Fruit fly (Drosophila melanogaster) whole organism, embryonic: ENCODE results near the gene CG4880.

Source experiments
- BtbVII ChIP-seq: fragments of 200-800 bp; sonication (Bioruptor generic); optimal IDR thresholded peaks from 3 replicates; lab custom pipeline; 2017; ENCODE audit warnings: missing biosample characterization, mild to moderate bottlenecking, missing genetic modification characterization
- CG10366 ChIP-seq: fragments of 200-800 bp; sonication (Bioruptor generic); IDR thresholded peaks from 2 replicates; pipeline ENCODE4 v1.3.6; 2022; ENCODE audit warnings: missing biosample characterization, missing genetic modification characterization
- CG10431 ChIP-seq: fragments of 200-800 bp; sonication (Bioruptor generic); optimal IDR thresholded peaks from 3 replicates; lab custom pipeline; 2018; ENCODE audit warnings: missing biosample characterization, mild to moderate bottlenecking, missing genetic modification characterization
- CG10543 ChIP-seq: fragments of 200-800 bp; sonication (Bioruptor generic); optimal IDR thresholded peaks from 3 replicates; lab custom pipeline; 2017; ENCODE audit warnings: missing biosample characterization, mild to moderate bottlenecking, missing genetic modification characterization, moderate library complexity
- CG10565 ChIP-seq: fragments of 200-800 bp; sonication (Bioruptor generic); optimal IDR thresholded peaks from 3 replicates; lab custom pipeline; 2016; ENCODE audit warnings: missing biosample characterization, mild to moderate bottlenecking, missing genetic modification characterization
- CG11085 ChIP-seq: fragments of 200-800 bp; sonication (Bioruptor generic); IDR thresholded peaks from 2 replicates; pipeline ENCODE4 v1.3.6; 2022; ENCODE audit warnings: missing biosample characterization, missing genetic modification characterization
- CG12071 ChIP-seq: fragments of 200-800 bp; sonication (Bioruptor generic); optimal IDR thresholded peaks from 3 replicates; lab custom pipeline; 2018; ENCODE audit warnings: missing biosample characterization, mild to moderate bottlenecking, missing genetic modification characterization
- CG14441 ChIP-seq: fragments of 200-800 bp; sonication (Bioruptor generic); IDR thresholded peaks from 2 replicates; pipeline ENCODE4 v1.3.6; 2022; ENCODE audit warnings: missing biosample characterization, missing genetic modification characterization
- CG1529 ChIP-seq: fragments of 200-800 bp; sonication (Bioruptor generic); optimal IDR thresholded peaks from 3 replicates; lab custom pipeline; 2018; ENCODE audit warnings: missing biosample characterization, missing genetic modification characterization
- CG17361 ChIP-seq: fragments of 200-800 bp; sonication (Bioruptor generic); IDR thresholded peaks from 3 replicates; pipeline ENCODE4 v1.3.6; 2022; ENCODE audit warnings: missing biosample characterization, missing genetic modification characterization
- CG18619 ChIP-seq: fragments of 200-800 bp; sonication (Bioruptor generic); optimal IDR thresholded peaks from 3 replicates; lab custom pipeline; 2017; ENCODE audit warnings: missing biosample characterization, mild to moderate bottlenecking, missing genetic modification characterization
- CG3163 ChIP-seq: fragments of 200-800 bp; sonication (Bioruptor generic); optimal IDR thresholded peaks from 3 replicates; lab custom pipeline; 2016; ENCODE audit warnings: missing biosample characterization, missing genetic modification characterization
- CG32767 ChIP-seq: fragments of 200-800 bp; sonication (Bioruptor generic); IDR thresholded peaks from 2 replicates; pipeline ENCODE4 v1.3.6; 2022; ENCODE audit warnings: missing biosample characterization, missing genetic modification characterization
- CG3407 ChIP-seq: fragments of 200-800 bp; sonication (Bioruptor generic); optimal IDR thresholded peaks from 2 replicates; lab custom pipeline; 2018; ENCODE audit warnings: missing biosample characterization, mild to moderate bottlenecking, missing genetic modification characterization
- CG3995 ChIP-seq: fragments of 200-800 bp; sonication (Bioruptor generic); optimal IDR thresholded peaks from 3 replicates; lab custom pipeline; 2016; ENCODE audit warnings: missing biosample characterization, missing genetic modification characterization
- CG42726 ChIP-seq: fragments of 200-800 bp; sonication (Bioruptor generic); IDR thresholded peaks from 2 replicates; pipeline ENCODE4 v1.3.6; 2022; ENCODE audit warnings: missing biosample characterization, missing genetic modification characterization; ENCODE audit not compliant: partially characterized antibody
- CG4404 ChIP-seq: fragments of 200-800 bp; sonication (Bioruptor generic); IDR thresholded peaks from 2 replicates; pipeline ENCODE4 v1.3.6; 2022; ENCODE audit warnings: missing biosample characterization, missing genetic modification characterization
- E2f1 ChIP-seq: fragments of 200-800 bp; sonication (Bioruptor generic); IDR thresholded peaks from 2 replicates; pipeline ENCODE4 v1.3.6; 2022; ENCODE audit warnings: missing biosample characterization, missing genetic modification characterization
- Elba2 ChIP-seq: fragments of 200-800 bp; sonication (Bioruptor generic); optimal IDR thresholded peaks from 3 replicates; lab custom pipeline; 2016; ENCODE audit warnings: missing biosample characterization, missing genetic modification characterization
- HLH54F ChIP-seq: fragments of 200-800 bp; sonication (Bioruptor generic); optimal IDR thresholded peaks from 3 replicates; lab custom pipeline; 2016; ENCODE audit warnings: missing biosample characterization, missing genetic modification characterization
- HmgD ChIP-seq: fragments of 200-800 bp; sonication (Bioruptor generic); optimal IDR thresholded peaks from 3 replicates; lab custom pipeline; 2016; ENCODE audit warnings: missing biosample characterization, missing genetic modification characterization
- MBD-R2 ChIP-seq: fragments of 200-800 bp; sonication (Bioruptor generic); IDR thresholded peaks from 2 replicates; pipeline ENCODE4 v1.3.6; 2022; ENCODE audit warnings: missing biosample characterization, missing genetic modification characterization
- Max ChIP-seq: fragments of 200-800 bp; sonication (Bioruptor generic); optimal IDR thresholded peaks from 2 replicates; lab custom pipeline; 2016; ENCODE audit warnings: missing biosample characterization, mild to moderate bottlenecking, missing genetic modification characterization
- NC2β ChIP-seq: fragments of 200-800 bp; sonication (Bioruptor generic); optimal IDR thresholded peaks from 2 replicates; lab custom pipeline; 2016; ENCODE audit warnings: missing biosample characterization, missing genetic modification characterization
- NFAT ChIP-seq: fragments of 200-800 bp; sonication (Bioruptor generic); IDR thresholded peaks from 2 replicates; pipeline ENCODE4 v1.3.6; 2022; ENCODE audit warnings: missing biosample characterization, missing genetic modification characterization
- Nf-YA ChIP-seq: fragments of 200-800 bp; sonication (Bioruptor generic); IDR thresholded peaks from 2 replicates; pipeline ENCODE4 v1.3.6; 2022; ENCODE audit warnings: missing biosample characterization, missing genetic modification characterization
- PHDP ChIP-seq: fragments of 200-800 bp; sonication (Bioruptor generic); optimal IDR thresholded peaks from 3 replicates; lab custom pipeline; 2018; ENCODE audit warnings: missing biosample characterization, mild to moderate bottlenecking, missing genetic modification characterization, moderate library complexity
- Ravus ChIP-seq: fragments of 200-800 bp; sonication (Bioruptor generic); IDR thresholded peaks from 2 replicates; pipeline ENCODE4 v1.3.6; 2022; ENCODE audit warnings: missing biosample characterization, missing genetic modification characterization
- Six4 ChIP-seq: fragments of 200-800 bp; sonication (Bioruptor generic); optimal IDR thresholded peaks from 2 replicates; lab custom pipeline; 2016; ENCODE audit warnings: missing biosample characterization, missing genetic modification characterization
- Xrp1 ChIP-seq: fragments of 200-800 bp; sonication (Bioruptor generic); IDR thresholded peaks from 2 replicates; pipeline ENCODE4 v1.3.6; 2022; ENCODE audit warnings: missing biosample characterization, missing genetic modification characterization
- bowl ChIP-seq: fragments of 200-800 bp; sonication (Bioruptor generic); IDR thresholded peaks from 2 replicates; pipeline ENCODE4 v1.3.6; 2022; ENCODE audit warnings: missing biosample characterization, missing genetic modification characterization
- cad ChIP-seq: fragments of >200 bp; optimal IDR thresholded peaks from 2 replicates; lab custom pipeline; 2017; ENCODE audit warnings: missing biosample characterization, missing genetic modification characterization
- chinmo ChIP-seq: fragments of 200-800 bp; sonication (Bioruptor generic); IDR thresholded peaks from 4 replicates; pipeline ENCODE4 v1.3.6; 2022; ENCODE audit warnings: missing biosample characterization, missing genetic modification characterization; ENCODE audit not compliant: partially characterized antibody
- ci ChIP-seq: fragments of 200-800 bp; sonication (Bioruptor generic); IDR thresholded peaks from 3 replicates; pipeline ENCODE4 v1.3.6; 2022; ENCODE audit warnings: missing biosample characterization, missing genetic modification characterization
- croc ChIP-seq: fragments of 200-800 bp; sonication (Bioruptor generic); conservative IDR thresholded peaks from 3 replicates; pipeline ENCODE4 v1.3.6; 2022; ENCODE audit warnings: missing biosample characterization, missing genetic modification characterization
- gsb-n ChIP-seq: fragments of 200-800 bp; sonication (Bioruptor generic); optimal IDR thresholded peaks from 3 replicates; lab custom pipeline; 2018; ENCODE audit warnings: missing biosample characterization, mild to moderate bottlenecking, missing genetic modification characterization
- hth ChIP-seq: fragments of >200 bp; optimal IDR thresholded peaks from 2 replicates; lab custom pipeline; 2017; ENCODE audit warnings: inconsistent platforms
- ind ChIP-seq: fragments of 200-800 bp; sonication (Bioruptor generic); optimal IDR thresholded peaks from 3 replicates; lab custom pipeline; 2016; ENCODE audit warnings: missing biosample characterization, missing genetic modification characterization
- mam ChIP-seq: fragments of 200-800 bp; sonication (Bioruptor generic); optimal IDR thresholded peaks from 3 replicates; lab custom pipeline; 2016; ENCODE audit warnings: missing biosample characterization, missing genetic modification characterization
- onecut ChIP-seq: fragments of 200-800 bp; sonication (Bioruptor generic); IDR thresholded peaks from 2 replicates; pipeline ENCODE4 v1.3.6; 2022; ENCODE audit warnings: missing biosample characterization, missing genetic modification characterization
- org-1 ChIP-seq: fragments of 200-800 bp; sonication (Bioruptor generic); optimal IDR thresholded peaks from 2 replicates; lab custom pipeline; 2017; ENCODE audit warnings: missing biosample characterization, missing genetic modification characterization
- pho ChIP-seq: fragments of 200-800 bp; sonication (Bioruptor generic); optimal IDR thresholded peaks from 2 replicates; lab custom pipeline; 2016; ENCODE audit warnings: missing biosample characterization, missing genetic modification characterization
- row ChIP-seq: fragments of 200-800 bp; sonication (Bioruptor generic); IDR thresholded peaks from 3 replicates; pipeline ENCODE4 v1.3.6; 2022; ENCODE audit warnings: missing biosample characterization, missing genetic modification characterization
- seq ChIP-seq: fragments of 200-800 bp; sonication (Bioruptor generic); IDR thresholded peaks from 2 replicates; pipeline ENCODE4 v1.3.6; 2022; ENCODE audit warnings: missing biosample characterization, missing genetic modification characterization
- tio ChIP-seq: fragments of 200-800 bp; sonication (Bioruptor generic); optimal IDR thresholded peaks from 2 replicates; lab custom pipeline; 2017; ENCODE audit warnings: missing biosample characterization, missing genetic modification characterization, inconsistent platforms
- vvl ChIP-seq: fragments of 200-800 bp; sonication (Bioruptor generic); IDR thresholded peaks from 2 replicates; pipeline ENCODE4 v1.3.6; 2022; ENCODE audit warnings: missing biosample characterization, missing genetic modification characterization
- z ChIP-seq: fragments of 200-800 bp; sonication (Bioruptor generic); IDR thresholded peaks from 3 replicates; pipeline ENCODE4 v1.3.6; 2022; ENCODE audit warnings: missing biosample characterization, missing genetic modification characterization

Gene CG4880

dm6 chrX:16876425-16876824, 10.2 kb upstream of the CG4880 start, which contains the start of gene CG13003 (continued):
- TF ChIP-seq CG1529 = no peak
- TF ChIP-seq CG12071 (GFP tag; lab: Kevin White, UChicago) = no peak
- no peak for TF ChIP-seq CG10431 (GFP tag; lab: Kevin White, UChicago)
- no peak for TF ChIP-seq PHDP (tag; lab: Kevin White, UChicago)
- TF ChIP-seq Elba2 (GFP tag; lab: Kevin White, UChicago) = no peak
- no peak for TF ChIP-seq HmgD (GFP tag; lab: Kevin White, UChicago)
- no peak for TF ChIP-seq CG10565
- no peak for TF ChIP-seq CG18619 (GFP tag; lab: Kevin White, UChicago)
- TF ChIP-seq Ravus = no peak
- TF ChIP-seq tio = no peak
- TF ChIP-seq NC2β (GFP tag; lab: Kevin White, UChicago) = no peak
- no peak for TF ChIP-seq CG14441 (GFP tag; lab: Robert Waterston, UW)
- no peak for TF ChIP-seq CG3407
- TF ChIP-seq cad (GFP tag; lab: Kevin White, UChicago) = no peak
- TF ChIP-seq Max (GFP tag; lab: Kevin White, UChicago) = no peak
- no peak for TF ChIP-seq mam (GFP tag; lab: Kevin White, UChicago)
- TF ChIP-seq onecut (GFP tag; lab: Robert Waterston, UW) = no peak
- TF ChIP-seq CG10366 (GFP tag; lab: Robert Waterston, UW) = no peak
- TF ChIP-seq chinmo (GFP tag; lab: Robert Waterston, UW) = peak; percentile 63; the same call in 1 of the 4 replicates
- TF ChIP-seq CG3163 (GFP tag; lab: Kevin White, UChicago) = no peak
- TF ChIP-seq BtbVII (GFP tag; lab: Kevin White, UChicago) = no peak
- TF ChIP-seq row (GFP tag; lab: Robert Waterston, UW) = peak; percentile 11; the same call in 1 of the 3 replicates
- TF ChIP-seq CG4404 = no peak
- no peak for TF ChIP-seq CG10543 (GFP tag; lab: Kevin White, UChicago)
- no peak for TF ChIP-seq Six4
- TF ChIP-seq ind (GFP tag; lab: Kevin White, UChicago) = no peak
- no peak for TF ChIP-seq croc (GFP tag; lab: Robert Waterston, UW)
- TF ChIP-seq CG11085 = no peak
- TF ChIP-seq E2f1 = no peak
- TF ChIP-seq MBD-R2 (GFP tag; lab: Robert Waterston, UW) = no peak
- TF ChIP-seq gsb-n (tag; lab: Kevin White, UChicago) = no peak
- TF ChIP-seq bowl (GFP tag; lab: Robert Waterston, UW) = no peak
- TF ChIP-seq vvl (GFP tag; lab: Robert Waterston, UW) = peak; percentile 91
- TF ChIP-seq HLH54F (GFP tag; lab: Kevin White, UChicago) = no peak
- TF ChIP-seq seq (GFP tag; lab: Robert Waterston, UW) = no peak
- no peak for TF ChIP-seq z (GFP tag; lab: Robert Waterston, UW)
- TF ChIP-seq CG17361 (GFP tag; lab: Robert Waterston, UW) = no peak
- TF ChIP-seq org-1 (GFP tag; lab: Kevin White, UChicago) = no peak
- no peak for TF ChIP-seq hth
- TF ChIP-seq NFAT (GFP tag; lab: Robert Waterston, UW) = no peak
- no peak for TF ChIP-seq CG3995 (GFP tag; lab: Kevin White, UChicago)
- peak; percentile 11; the same call in 1 of the 3 replicates for TF ChIP-seq ci (GFP tag; lab: Robert Waterston, UW)
- no peak for TF ChIP-seq CG42726 (GFP tag; lab: Robert Waterston, UW)
- no peak for TF ChIP-seq pho
- TF ChIP-seq CG32767 (GFP tag; lab: Robert Waterston, UW) = no peak
- no peak for TF ChIP-seq Xrp1 (GFP tag; lab: Robert Waterston, UW)
- no peak for TF ChIP-seq Nf-YA
